Worm (Caenorhabditis elegans) whole organism, mixed stage, embryonic: ENCODE data around the gene C12D5.9.

Experiments
- M03D4.4 ChIP-seq: sonication (generic microtip); optimal IDR thresholded peaks from 2 replicates; lab custom pipeline; 2017; ENCODE audit warnings: mild to moderate bottlenecking, missing genetic modification characterization, missing compliant biosample characterization
- bed-3 ChIP-seq: fragments of 200-800 bp; sonication (Bioruptor generic); optimal IDR thresholded peaks from 3 replicates; lab custom pipeline; 2018; ENCODE audit warnings: mild to moderate bottlenecking, missing genetic modification characterization, moderate library complexity, missing compliant biosample characterization
- blmp-1 ChIP-seq: fragments of 150-350 bp; optimal IDR thresholded peaks from 2 replicates; lab custom pipeline; 2014; ENCODE audit warnings: missing biosample characterization, missing genetic modification characterization
- ceh-39 ChIP-seq: fragments of 150-350 bp; optimal IDR thresholded peaks from 2 replicates; lab custom pipeline; 2014; ENCODE audit warnings: missing biosample characterization, missing genetic modification characterization
- ceh-43 ChIP-seq: fragments of 200-800 bp; sonication (Bioruptor generic); optimal IDR thresholded peaks from 2 replicates; lab custom pipeline; 2018; ENCODE audit warnings: mild to moderate bottlenecking, missing genetic modification characterization, moderate library complexity, missing compliant biosample characterization
- ceh-83 ChIP-seq: fragments of 200-800 bp; sonication (Bioruptor generic); optimal IDR thresholded peaks from 2 replicates; lab custom pipeline; 2018; ENCODE audit warnings: mild to moderate bottlenecking, missing genetic modification characterization, missing compliant biosample characterization
- ces-1 ChIP-seq: fragments of 150-350 bp; optimal IDR thresholded peaks from 2 replicates; lab custom pipeline; 2014; ENCODE audit warnings: missing biosample characterization, missing genetic modification reagents, missing genetic modification characterization
- cnd-1 ChIP-seq: fragments of 200-800 bp; sonication (Bioruptor generic); optimal IDR thresholded peaks from 2 replicates; lab custom pipeline; 2018; ENCODE audit warnings: mild to moderate bottlenecking, missing genetic modification characterization, missing compliant biosample characterization
- drap-1 ChIP-seq: fragments of 200-800 bp; sonication (Bioruptor generic); optimal IDR thresholded peaks from 3 replicates; lab custom pipeline; 2018; ENCODE audit warnings: mild to moderate bottlenecking, missing genetic modification characterization, missing compliant biosample characterization
- elt-1 ChIP-seq: sonication (generic microtip); optimal IDR thresholded peaks from 2 replicates; lab custom pipeline; 2017; ENCODE audit warnings: missing genetic modification characterization, mild to moderate bottlenecking, missing compliant biosample characterization, antibody characterized with exemption, moderate library complexity, borderline replicate concordance; ENCODE audit not compliant: insufficient read depth
- elt-3 ChIP-seq: fragments of 150-350 bp; optimal IDR thresholded peaks from 2 replicates; lab custom pipeline; 2014; ENCODE audit warnings: missing biosample characterization, missing genetic modification characterization
- flh-1 ChIP-seq: fragments of 200-800 bp; sonication (Bioruptor generic); optimal IDR thresholded peaks from 2 replicates; lab custom pipeline; 2018; ENCODE audit warnings: mild to moderate bottlenecking, missing genetic modification characterization, moderate library complexity, missing compliant biosample characterization
- ham-2 ChIP-seq: fragments of 200-800 bp; sonication (Bioruptor generic); optimal IDR thresholded peaks from 2 replicates; lab custom pipeline; 2018; ENCODE audit warnings: mild to moderate bottlenecking, missing genetic modification characterization, missing compliant biosample characterization
- hlh-1 ChIP-seq: fragments of 150-350 bp; optimal IDR thresholded peaks from 2 replicates; lab custom pipeline; 2014; ENCODE audit warnings: missing biosample characterization, missing genetic modification reagents, missing genetic modification characterization
- lin-13 ChIP-seq: fragments of 150-350 bp; optimal IDR thresholded peaks from 2 replicates; lab custom pipeline; 2014; ENCODE audit warnings: missing biosample characterization, missing genetic modification characterization
- lin-32 ChIP-seq: fragments of 200-800 bp; sonication (Bioruptor generic); optimal IDR thresholded peaks from 2 replicates; lab custom pipeline; 2018; ENCODE audit warnings: mild to moderate bottlenecking, missing genetic modification characterization, missing compliant biosample characterization
- lsy-2 ChIP-seq: fragments of 150-350 bp; optimal IDR thresholded peaks from 2 replicates; lab custom pipeline; 2014; ENCODE audit warnings: missing biosample characterization, missing genetic modification characterization
- mab-5 ChIP-seq: fragments of 150-350 bp; optimal IDR thresholded peaks from 2 replicates; lab custom pipeline; 2014; ENCODE audit warnings: missing biosample characterization, missing genetic modification characterization
- mep-1 ChIP-seq: fragments of 150-350 bp; optimal IDR thresholded peaks from 2 replicates; lab custom pipeline; 2017; ENCODE audit warnings: missing biosample characterization, missing genetic modification reagents, missing genetic modification characterization, inconsistent platforms
- mls-2 ChIP-seq: sonication (generic microtip); optimal IDR thresholded peaks from 2 replicates; lab custom pipeline; 2016; ENCODE audit warnings: mild to moderate bottlenecking, missing genetic modification characterization, moderate library complexity, missing compliant biosample characterization
- nhr-12 ChIP-seq: fragments of 150-350 bp; optimal IDR thresholded peaks from 2 replicates; lab custom pipeline; 2014; ENCODE audit warnings: missing biosample characterization, missing genetic modification characterization
- nhr-2 ChIP-seq: fragments of 150-350 bp; optimal IDR thresholded peaks from 2 replicates; lab custom pipeline; 2014; ENCODE audit warnings: missing biosample characterization, missing genetic modification characterization
- nhr-237 ChIP-seq: fragments of 150-350 bp; optimal IDR thresholded peaks from 2 replicates; lab custom pipeline; 2014; ENCODE audit warnings: missing biosample characterization, missing genetic modification characterization
- nhr-28 ChIP-seq: fragments of 150-350 bp; optimal IDR thresholded peaks from 2 replicates; lab custom pipeline; 2014; ENCODE audit warnings: missing biosample characterization, missing genetic modification characterization
- nhr-76 ChIP-seq: sonication (generic microtip); optimal IDR thresholded peaks from 2 replicates; lab custom pipeline; 2017; ENCODE audit warnings: missing biosample characterization, missing genetic modification characterization
- pha-4 ChIP-seq: fragments of 150-350 bp; optimal IDR thresholded peaks from 2 replicates; lab custom pipeline; 2018; ENCODE audit warnings: missing biosample characterization, missing genetic modification reagents, missing genetic modification characterization
- sem-2 ChIP-seq: fragments of 200-800 bp; sonication (Bioruptor generic); optimal IDR thresholded peaks from 2 replicates; lab custom pipeline; 2018; ENCODE audit warnings: mild to moderate bottlenecking, missing genetic modification characterization, missing compliant biosample characterization
- snpc-4 ChIP-seq: fragments of 150-350 bp; optimal IDR thresholded peaks from 2 replicates; lab custom pipeline; 2014; ENCODE audit warnings: missing biosample characterization, missing genetic modification characterization
- sptf-1 ChIP-seq: sonication (generic microtip); optimal IDR thresholded peaks from 2 replicates; lab custom pipeline; 2017; ENCODE audit warnings: mild to moderate bottlenecking, missing genetic modification characterization, moderate library complexity, missing compliant biosample characterization
- tbx-8 ChIP-seq: fragments of 200-800 bp; sonication (Bioruptor generic); optimal IDR thresholded peaks from 2 replicates; lab custom pipeline; 2018; ENCODE audit warnings: mild to moderate bottlenecking, missing genetic modification characterization, moderate library complexity, missing compliant biosample characterization
- unc-120 ChIP-seq: sonication (generic microtip); optimal IDR thresholded peaks from 2 replicates; lab custom pipeline; 2017; ENCODE audit warnings: missing genetic modification characterization, missing compliant biosample characterization; ENCODE audit not compliant: poor library complexity, severe bottlenecking
- unc-39 ChIP-seq: fragments of 150-350 bp; optimal IDR thresholded peaks from 2 replicates; lab custom pipeline; 2014; ENCODE audit warnings: missing biosample characterization, missing genetic modification characterization
- unc-62 ChIP-seq: fragments of 150-350 bp; optimal IDR thresholded peaks from 2 replicates; lab custom pipeline; 2014; ENCODE audit warnings: missing biosample characterization, missing genetic modification reagents, missing genetic modification characterization
- zip-8 ChIP-seq: fragments of 150-350 bp; optimal IDR thresholded peaks from 2 replicates; lab custom pipeline; 2014; ENCODE audit warnings: missing biosample characterization, missing genetic modification characterization
- ztf-11 ChIP-seq: fragments of 150-350 bp; optimal IDR thresholded peaks from 2 replicates; lab custom pipeline; 2014; ENCODE audit warnings: missing biosample characterization, missing genetic modification characterization

Gene C12D5.9

DNA sequence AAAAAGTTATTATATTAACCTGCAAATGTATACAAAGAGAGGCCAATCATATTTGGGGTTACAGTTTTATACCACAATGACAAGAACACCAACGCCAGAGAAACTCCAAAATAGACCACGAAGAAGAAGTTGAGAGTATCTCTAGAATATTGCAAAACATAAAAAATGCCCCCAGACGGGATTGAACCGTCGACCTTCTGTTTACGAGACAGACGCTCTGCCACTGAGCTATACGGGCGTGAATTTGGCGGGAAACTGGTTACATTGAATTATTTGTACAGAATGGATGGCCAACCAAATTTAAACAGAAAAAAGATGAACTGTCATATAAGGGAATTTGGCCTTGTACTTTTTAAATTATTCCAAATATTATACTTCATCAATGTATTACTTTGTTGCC lies 40.7 kb upstream of the C12D5.9 start:
- TF ChIP-seq unc-39 (tag; lab: Kevin White, UChicago) (no peak), mab-5 (tag; lab: Kevin White, UChicago) (no peak), hlh-1 (tag; lab: Kevin White, UChicago) (no peak), ztf-11 (tag; lab: Kevin White, UChicago) (no peak), mep-1 (no peak), bed-3 (GFP tag; lab: Kevin White, UChicago) (no peak), sptf-1 (peak; percentile 34), drap-1 (GFP tag; lab: Kevin White, UChicago) (peak; percentile 5), ham-2 (GFP tag; lab: Kevin White, UChicago) (no peak), nhr-28 (tag; lab: Kevin White, UChicago) (no peak), nhr-237 (tag; lab: Kevin White, UChicago) (no peak), mls-2 (tag; lab: Kevin White, UChicago) (peak; percentile 39), ceh-83 (GFP tag; lab: Kevin White, UChicago) (peak; percentile 21), tbx-8 (GFP tag; lab: Kevin White, UChicago) (no peak), nhr-12 (tag; lab: Kevin White, UChicago) (no peak), ceh-39 (tag; lab: Kevin White, UChicago) (no peak), ces-1 (GFP tag; lab: Kevin White, UChicago) (no peak), elt-1 (tag; lab: Kevin White, UChicago) (no peak), nhr-2 (tag; lab: Kevin White, UChicago) (no peak), unc-62 (GFP tag; lab: Kevin White, UChicago) (no peak), lin-13 (tag; lab: Kevin White, UChicago) (no peak)

DNA sequence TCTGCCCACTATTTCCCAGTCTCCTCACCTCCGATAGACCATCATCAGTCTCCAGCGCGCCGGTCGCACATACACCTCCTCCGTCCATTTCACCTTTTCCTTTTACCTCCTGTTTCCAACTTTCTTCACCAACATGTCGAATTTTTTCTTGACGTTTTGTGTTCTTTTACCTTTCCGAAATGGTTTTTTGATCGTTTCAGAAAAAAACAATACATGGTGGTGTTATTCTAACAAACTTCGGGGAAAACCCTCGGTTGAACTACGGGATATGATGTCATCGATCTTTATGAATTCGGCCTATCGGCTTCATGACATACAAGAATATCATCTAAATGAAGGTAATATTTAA lies 38.9 kb upstream of the C12D5.9 start, which contains the start of gene Y97E10C.1:
TSS of gene Y97E10C.1 (plus strand) at position 201 of the 349 bp plus-strand sequence.
- TF ChIP-seq lin-13 (tag; lab: Kevin White, UChicago) (no peak), nhr-237 (tag; lab: Kevin White, UChicago) (no peak), sem-2 (GFP tag; lab: Kevin White, UChicago) (no peak), blmp-1 (tag; lab: Kevin White, UChicago) (no peak), nhr-12 (tag; lab: Kevin White, UChicago) (no peak), mep-1 (no peak), lsy-2 (tag; lab: Kevin White, UChicago) (no peak), nhr-2 (tag; lab: Kevin White, UChicago) (no peak), tbx-8 (GFP tag; lab: Kevin White, UChicago) (no peak), hlh-1 (tag; lab: Kevin White, UChicago) (no peak), sptf-1 (no peak), zip-8 (tag; lab: Kevin White, UChicago) (no peak), nhr-76 (tag; lab: Kevin White, UChicago) (no peak)

DNA sequence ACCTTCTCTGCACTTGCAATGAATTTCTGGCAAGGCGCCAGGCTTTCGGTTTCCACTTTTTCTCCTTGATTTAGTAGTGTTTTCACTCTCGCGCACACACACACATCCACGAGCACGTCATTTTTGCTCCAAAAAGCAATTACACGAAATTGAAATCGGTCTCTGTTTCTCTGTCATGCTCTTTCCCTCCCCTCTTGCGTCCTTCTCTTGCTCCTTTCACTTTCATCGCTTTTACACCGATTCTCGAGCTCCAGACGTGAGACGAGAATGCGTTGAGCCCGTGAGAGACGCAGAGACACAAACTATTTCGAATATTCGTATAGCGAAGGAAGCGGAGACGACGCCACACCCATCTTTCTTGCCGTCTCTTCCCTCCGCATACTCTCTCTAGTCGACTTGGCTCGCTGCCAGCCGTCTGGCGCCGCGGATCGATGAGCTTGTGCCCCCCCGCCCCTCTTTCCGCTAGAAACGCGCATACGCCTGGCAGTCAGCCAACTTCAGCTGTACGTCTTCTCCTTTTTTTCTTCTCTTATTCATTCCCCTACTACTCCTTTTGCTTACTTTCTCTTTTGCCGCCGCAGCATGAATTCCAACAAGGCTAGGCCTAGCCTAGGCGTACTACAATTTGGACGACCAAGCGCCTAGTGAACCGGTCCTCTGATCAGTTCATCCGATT lies 38.4 kb upstream of the C12D5.9 start:
- TF ChIP-seq bed-3 (GFP tag; lab: Kevin White, UChicago) = no peak
- TF ChIP-seq nhr-76 (tag; lab: Kevin White, UChicago) = no peak
- TF ChIP-seq lin-32 (GFP tag; lab: Kevin White, UChicago) = no peak
- no peak for TF ChIP-seq mep-1
- no peak for TF ChIP-seq ceh-83 (GFP tag; lab: Kevin White, UChicago)
- no peak for TF ChIP-seq nhr-12 (tag; lab: Kevin White, UChicago)
- TF ChIP-seq unc-120 (tag; lab: Kevin White, UChicago) = peak; percentile 97
- TF ChIP-seq ztf-11 (tag; lab: Kevin White, UChicago) = no peak
- peak; percentile 5 for TF ChIP-seq lsy-2 (tag; lab: Kevin White, UChicago)
- no peak for TF ChIP-seq snpc-4 (tag; lab: Kevin White, UChicago)
- no peak for TF ChIP-seq nhr-237 (tag; lab: Kevin White, UChicago)
- TF ChIP-seq flh-1 (GFP tag; lab: Kevin White, UChicago) = no peak
- TF ChIP-seq nhr-28 (tag; lab: Kevin White, UChicago) = no peak
- TF ChIP-seq zip-8 (tag; lab: Kevin White, UChicago) = no peak
- no peak for TF ChIP-seq M03D4.4 (tag; lab: Kevin White, UChicago)
- TF ChIP-seq ham-2 (GFP tag; lab: Kevin White, UChicago) = peak; percentile 64
- no peak for TF ChIP-seq drap-1 (GFP tag; lab: Kevin White, UChicago)
- TF ChIP-seq ceh-43 (GFP tag; lab: Kevin White, UChicago) = no peak
- TF ChIP-seq hlh-1 (tag; lab: Kevin White, UChicago) = no peak
- TF ChIP-seq blmp-1 (tag; lab: Kevin White, UChicago) = peak; percentile 50
- TF ChIP-seq mls-2 (tag; lab: Kevin White, UChicago) = peak; percentile 58
- no peak for TF ChIP-seq unc-39 (tag; lab: Kevin White, UChicago)
- no peak for TF ChIP-seq elt-3
- TF ChIP-seq ceh-39 (tag; lab: Kevin White, UChicago) = no peak
- TF ChIP-seq ces-1 (GFP tag; lab: Kevin White, UChicago) = peak; percentile 93
- no peak for TF ChIP-seq elt-1 (tag; lab: Kevin White, UChicago)
- TF ChIP-seq cnd-1 (tag; lab: Kevin White, UChicago) = no peak
- TF ChIP-seq sem-2 (GFP tag; lab: Kevin White, UChicago) = no peak
- no peak for TF ChIP-seq unc-62 (GFP tag; lab: Kevin White, UChicago)
- no peak for TF ChIP-seq lin-13 (tag; lab: Kevin White, UChicago)
- TF ChIP-seq tbx-8 (GFP tag; lab: Kevin White, UChicago) = no peak
- peak; percentile 12 for TF ChIP-seq sptf-1
- TF ChIP-seq mab-5 (tag; lab: Kevin White, UChicago) = peak; percentile 49
- TF ChIP-seq nhr-2 (tag; lab: Kevin White, UChicago) = no peak
- peak; percentile 16 for TF ChIP-seq pha-4 (tag; lab: Kevin White, UChicago)
